Fruit fly (Drosophila melanogaster): ENCODE measurements around the gene CG33783.

The CG33783 gene

DNA sequence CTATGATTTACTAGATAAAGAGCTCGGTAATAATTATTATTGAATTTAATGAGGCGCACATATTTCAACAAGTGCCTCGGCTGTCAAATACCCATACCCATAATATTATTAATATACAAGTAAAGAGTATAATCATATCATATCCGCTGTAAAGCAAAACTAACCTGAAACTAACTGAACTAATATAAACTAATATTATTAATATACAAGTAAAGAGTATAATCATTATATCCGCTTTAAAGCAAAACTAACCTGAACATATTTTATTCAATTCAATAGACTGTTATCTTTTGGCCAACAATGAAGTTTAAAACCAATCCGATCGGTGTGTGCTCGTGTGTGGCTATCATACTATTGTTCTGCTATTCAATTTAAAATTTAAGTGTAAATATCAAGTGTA, at the start of gene CG33783:
CG33783 (plus strand) TSS at position 301 of the 400 bp plus-strand sequence.
- TF ChIP-seq Rel (GFP tag; optimal IDR thresholded peaks at IDR 0.05) = no peak
- no peak for TF ChIP-seq Rel (tag; optimal IDR thresholded peaks at IDR 0.05)
- no peak for TF ChIP-seq dmrt93B (GFP tag; optimal IDR thresholded peaks at IDR 0.05)
- TF ChIP-seq rgr (GFP tag; optimal IDR thresholded peaks at IDR 0.05) = no peak
- no peak for TF ChIP-seq tai (GFP tag; optimal IDR thresholded peaks at IDR 0.05)
- TF ChIP-seq Vsx2 (GFP tag; optimal IDR thresholded peaks at IDR 0.05; ENCODE audit: partially characterized antibody) = no peak
- no peak for TF ChIP-seq h (GFP tag; optimal IDR thresholded peaks at IDR 0.05)
- TF ChIP-seq Mio (GFP tag; optimal IDR thresholded peaks at IDR 0.05) = no peak
- no peak for TF ChIP-seq CG32264 (GFP tag; optimal IDR thresholded peaks at IDR 0.05)
- no peak for TF ChIP-seq brk (GFP tag; optimal IDR thresholded peaks at IDR 0.05)
- no peak for TF ChIP-seq Myc (optimal IDR thresholded peaks at IDR 0.05)

DNA sequence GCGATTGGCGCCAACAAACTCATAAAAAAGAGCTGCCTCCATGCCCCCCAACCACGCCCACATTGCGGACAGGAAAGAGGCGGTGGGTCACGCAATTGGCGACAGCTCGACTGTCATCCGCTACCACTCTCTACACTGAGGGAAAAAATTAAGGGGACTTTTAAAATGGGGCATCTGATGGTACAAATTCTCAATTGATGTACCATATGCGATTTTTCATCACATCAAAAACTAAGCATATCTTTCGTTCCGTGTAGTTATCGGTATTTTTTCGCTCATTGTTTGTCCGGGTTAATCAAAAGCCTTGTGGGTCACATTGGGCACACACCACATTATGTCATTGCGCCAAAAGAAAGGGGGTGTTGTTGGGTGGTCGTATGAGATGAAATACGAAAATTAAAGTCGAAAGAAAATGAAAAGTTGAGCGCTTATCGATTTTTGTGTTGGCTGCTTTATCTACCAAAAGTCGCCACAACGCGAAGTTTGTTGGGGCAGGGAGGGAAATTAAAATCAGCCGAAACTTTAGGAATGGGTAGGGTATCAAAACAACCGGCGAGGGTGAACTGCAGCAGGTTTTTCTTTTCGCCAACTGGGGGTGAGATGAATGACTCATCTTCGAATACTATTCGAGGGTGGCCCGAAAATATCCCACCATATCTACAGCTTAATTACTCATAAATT, 42.4 kb upstream of the CG33783 start:
- TF ChIP-seq woc (GFP tag; optimal IDR thresholded peaks at IDR 0.05) (no peak), br (GFP tag; optimal IDR thresholded peaks at IDR 0.05) (peak; percentile 9), dsf (GFP tag; optimal IDR thresholded peaks at IDR 0.05; ENCODE audit: borderline replicate concordance) (no peak), fru (GFP tag; optimal IDR thresholded peaks at IDR 0.05) (peak; percentile 13), Rel (GFP tag; optimal IDR thresholded peaks at IDR 0.05) (no peak), Rel (tag; optimal IDR thresholded peaks at IDR 0.05) (no peak), Dfd (GFP tag; optimal IDR thresholded peaks at IDR 0.05) (no peak), h (GFP tag; optimal IDR thresholded peaks at IDR 0.05) (peak; percentile 28)

DNA sequence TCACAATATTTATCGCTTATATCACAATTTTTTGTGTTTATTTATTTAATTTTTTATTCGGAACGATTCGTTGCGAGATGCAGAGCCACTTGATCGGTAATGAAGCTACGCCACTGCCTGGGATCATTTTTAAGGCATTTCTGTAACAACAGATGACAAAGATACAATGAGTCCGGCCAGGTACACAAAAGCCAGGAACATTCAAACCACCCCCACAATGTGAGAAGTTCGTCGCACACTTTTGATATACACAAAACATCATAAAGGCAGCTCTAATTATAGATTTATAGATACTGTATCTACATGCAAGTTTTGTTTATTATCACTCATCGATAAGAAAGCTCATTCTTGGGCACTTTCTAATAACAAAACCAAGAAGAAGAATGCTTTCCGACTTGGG, 41.5 kb upstream of the CG33783 start, which contains the start of gene CG31407:
CG31407 (minus strand) TSS at position 101 of the 400 bp plus-strand sequence.
- TF ChIP-seq GATAd (GFP tag; optimal IDR thresholded peaks at IDR 0.05) (no peak), fru (GFP tag; optimal IDR thresholded peaks at IDR 0.05) (no peak), sv (GFP tag; optimal IDR thresholded peaks at IDR 0.05) (no peak), brk (GFP tag; optimal IDR thresholded peaks at IDR 0.05) (no peak)

- TF ChIP-seq Hr78 (GFP tag; optimal IDR thresholded peaks at IDR 0.05) (no peak), pan (optimal IDR thresholded peaks at IDR 0.05) (no peak), OdsH (GFP tag; optimal IDR thresholded peaks at IDR 0.05) (no peak), CrebA (GFP tag; optimal IDR thresholded peaks at IDR 0.05; ENCODE audit: borderline replicate concordance) (no peak)
These were observed 38.2 kb upstream of the CG33783 start for dm6 chr3R:10028378-10028777.

DNA sequence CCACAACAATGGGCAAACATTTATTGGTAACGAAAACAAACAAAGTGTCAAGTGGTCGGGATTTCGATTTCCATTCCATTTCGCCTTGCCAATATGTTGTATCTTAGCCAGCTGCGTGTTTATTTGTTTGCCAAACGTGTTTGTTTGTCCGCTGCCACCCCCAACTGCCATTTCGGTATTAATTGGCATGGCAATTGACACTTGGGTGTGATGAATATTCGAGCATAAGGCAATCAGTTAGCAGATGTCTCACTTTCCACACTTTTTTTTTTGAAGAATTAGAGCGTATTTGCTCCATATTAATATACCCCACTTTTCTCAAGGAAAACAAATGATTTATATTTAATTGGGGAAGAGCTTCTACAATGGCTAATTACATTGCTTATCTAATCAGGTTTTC, 35.1 kb upstream of the CG33783 start:
- TF ChIP-seq Hr78 (GFP tag; optimal IDR thresholded peaks at IDR 0.05) (no peak), sv (GFP tag; optimal IDR thresholded peaks at IDR 0.05) (no peak)

DNA sequence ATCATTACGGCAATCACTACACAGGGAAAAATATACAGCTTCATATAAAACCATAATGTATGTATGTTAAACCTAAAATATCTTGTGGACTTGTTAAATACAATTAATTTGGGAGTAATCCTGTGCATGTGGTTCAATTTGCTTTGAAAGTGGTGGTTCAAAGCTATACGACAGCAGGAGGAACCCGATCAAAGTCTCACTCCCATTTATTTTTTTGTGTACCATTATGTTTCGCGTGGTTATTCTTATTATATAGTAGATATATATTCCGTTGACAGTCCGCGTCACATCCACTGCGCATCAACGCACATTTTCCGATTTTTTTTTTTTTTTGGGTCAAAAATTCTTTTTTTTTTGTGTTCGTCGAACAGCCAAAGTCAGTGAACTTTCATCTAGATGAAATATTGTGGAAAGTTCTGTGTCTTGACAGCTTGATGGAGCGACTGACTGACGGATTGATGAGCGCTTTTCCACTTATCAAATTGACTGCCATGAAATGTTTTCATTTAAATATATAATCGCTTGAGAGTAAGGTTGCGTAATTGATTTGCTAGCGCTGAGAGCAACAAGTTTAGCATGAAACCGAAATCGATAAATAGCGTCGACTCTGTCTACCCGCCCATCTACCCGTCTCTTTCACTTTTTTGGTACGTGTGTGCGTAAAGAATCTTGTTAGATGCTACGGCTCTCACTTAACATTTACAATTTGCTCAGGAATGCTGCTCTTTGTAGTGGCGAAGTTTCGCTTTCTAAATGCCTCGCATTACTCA, 33.4 kb upstream of the CG33783 start:
- TF ChIP-seq rgr (GFP tag; optimal IDR thresholded peaks at IDR 0.05) (no peak), Sp1 (GFP tag; optimal IDR thresholded peaks at IDR 0.05) (no peak), Hnf4 (GFP tag; optimal IDR thresholded peaks at IDR 0.05) (no peak), dmrt93B (GFP tag; optimal IDR thresholded peaks at IDR 0.05) (no peak), dsf (GFP tag; optimal IDR thresholded peaks at IDR 0.05; ENCODE audit: borderline replicate concordance) (no peak), tai (GFP tag; optimal IDR thresholded peaks at IDR 0.05) (no peak), Dif (GFP tag; optimal IDR thresholded peaks at IDR 0.05; ENCODE audit: partially characterized antibody) (no peak), pan (optimal IDR thresholded peaks at IDR 0.05) (no peak), Mio (GFP tag; optimal IDR thresholded peaks at IDR 0.05) (no peak), Vsx2 (GFP tag; optimal IDR thresholded peaks at IDR 0.05; ENCODE audit: partially characterized antibody) (no peak), brk (GFP tag; optimal IDR thresholded peaks at IDR 0.05) (no peak), Hr83 (GFP tag; optimal IDR thresholded peaks at IDR 0.05; ENCODE audit: poor library complexity, severe bottlenecking) (no peak), usp (GFP tag; optimal IDR thresholded peaks at IDR 0.05) (no peak), jim (GFP tag; optimal IDR thresholded peaks at IDR 0.05) (no peak), woc (GFP tag; optimal IDR thresholded peaks at IDR 0.05) (no peak), Dfd (GFP tag; optimal IDR thresholded peaks at IDR 0.05) (no peak)

Data from whole organism, wandering third instar larva.